Worm (Caenorhabditis elegans) whole organism, mixed stage, embryonic: ENCODE results near the gene pmpl-1.

ENCODE experiments used
- blmp-1 ChIP-seq: fragments of 150-350 bp; optimal IDR thresholded peaks from 2 replicates; lab custom pipeline; 2014; ENCODE audit warnings: missing biosample characterization, missing genetic modification characterization
- elt-1 ChIP-seq: sonication (generic microtip); optimal IDR thresholded peaks from 2 replicates; lab custom pipeline; 2017; ENCODE audit warnings: missing genetic modification characterization, mild to moderate bottlenecking, missing compliant biosample characterization, antibody characterized with exemption, moderate library complexity, borderline replicate concordance; ENCODE audit not compliant: insufficient read depth
- mls-2 ChIP-seq: sonication (generic microtip); optimal IDR thresholded peaks from 2 replicates; lab custom pipeline; 2016; ENCODE audit warnings: mild to moderate bottlenecking, missing genetic modification characterization, moderate library complexity, missing compliant biosample characterization
- nhr-12 ChIP-seq: fragments of 150-350 bp; optimal IDR thresholded peaks from 2 replicates; lab custom pipeline; 2014; ENCODE audit warnings: missing biosample characterization, missing genetic modification characterization
- nhr-237 ChIP-seq: fragments of 150-350 bp; optimal IDR thresholded peaks from 2 replicates; lab custom pipeline; 2014; ENCODE audit warnings: missing biosample characterization, missing genetic modification characterization
- tbx-8 ChIP-seq: fragments of 200-800 bp; sonication (Bioruptor generic); optimal IDR thresholded peaks from 2 replicates; lab custom pipeline; 2018; ENCODE audit warnings: mild to moderate bottlenecking, missing genetic modification characterization, moderate library complexity, missing compliant biosample characterization
- unc-62 ChIP-seq: fragments of 150-350 bp; optimal IDR thresholded peaks from 2 replicates; lab custom pipeline; 2014; ENCODE audit warnings: missing biosample characterization, missing genetic modification reagents, missing genetic modification characterization
- ztf-11 ChIP-seq: fragments of 150-350 bp; optimal IDR thresholded peaks from 2 replicates; lab custom pipeline; 2014; ENCODE audit warnings: missing biosample characterization, missing genetic modification characterization

DNA sequence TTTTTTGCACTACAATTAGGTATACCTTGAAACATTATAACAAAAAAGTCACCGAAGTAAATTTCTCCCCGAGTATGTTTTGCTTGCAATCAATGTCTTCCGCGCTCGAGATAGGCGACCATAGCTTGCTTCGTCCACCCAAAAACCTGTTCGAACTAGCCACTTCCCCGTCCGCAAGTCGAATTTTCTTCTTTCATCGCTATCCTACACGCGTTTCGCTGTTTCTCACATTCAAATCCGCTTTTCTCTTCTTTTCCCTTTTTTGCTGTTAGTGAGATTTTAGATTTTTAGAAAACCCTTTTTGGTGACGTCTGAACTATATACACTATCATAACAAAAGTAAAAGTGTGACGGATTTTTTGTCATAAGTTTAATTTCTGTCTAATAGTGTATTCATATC is 14.6 kb upstream of the pmpl-1 start:
- TF ChIP-seq nhr-12 (tag; lab: Kevin White, UChicago) = no peak
- TF ChIP-seq nhr-237 = no peak
- TF ChIP-seq ztf-11 (tag; lab: Kevin White, UChicago) = no peak
- TF ChIP-seq unc-62 = no peak
- no peak for TF ChIP-seq tbx-8 (GFP tag; lab: Kevin White, UChicago)
- no peak for TF ChIP-seq elt-1 (tag; lab: Kevin White, UChicago)
- no peak for TF ChIP-seq mls-2 (tag; lab: Kevin White, UChicago)
- TF ChIP-seq blmp-1 = peak; percentile 28
